Worm (Caenorhabditis elegans) whole organism, L2 larva: Measurements from ENCODE around the gene prmt-9.

ENCODE experiments used
- C34F6.9 ChIP-seq: fragments of 150-350 bp; optimal IDR thresholded peaks from 2 replicates; lab custom pipeline; 2014; ENCODE audit warnings: missing biosample characterization, missing genetic modification characterization
- F13H6.1 ChIP-seq: sonication (generic microtip); optimal IDR thresholded peaks from 2 replicates; lab custom pipeline; 2016; ENCODE audit warnings: missing genetic modification characterization, missing compliant biosample characterization
- R02D3.7 ChIP-seq: fragments of 150-350 bp; optimal IDR thresholded peaks from 2 replicates; lab custom pipeline; 2014; ENCODE audit warnings: missing biosample characterization, missing genetic modification characterization
- Y55F3AM.14 ChIP-seq: fragments of 200-800 bp; sonication (Bioruptor generic); optimal IDR thresholded peaks from 2 replicates; lab custom pipeline; 2018; ENCODE audit warnings: mild to moderate bottlenecking, missing genetic modification characterization, missing compliant biosample characterization
- ZK546.5 ChIP-seq: sonication (generic microtip); optimal IDR thresholded peaks from 2 replicates; lab custom pipeline; 2017; ENCODE audit warnings: missing biosample characterization, missing genetic modification characterization
- alr-1 ChIP-seq: fragments of 150-350 bp; optimal IDR thresholded peaks from 2 replicates; lab custom pipeline; 2014; ENCODE audit warnings: missing biosample characterization, missing genetic modification characterization
- aly-2 ChIP-seq: fragments of 150-350 bp; optimal IDR thresholded peaks from 2 replicates; lab custom pipeline; 2014; ENCODE audit warnings: missing biosample characterization, missing genetic modification characterization
- ama-1 ChIP-seq: fragments of 150-350 bp; optimal IDR thresholded peaks from 2 replicates; lab custom pipeline; 2018; ENCODE audit warnings: inconsistent platforms
- blmp-1 ChIP-seq: sonication (generic microtip); optimal IDR thresholded peaks from 2 replicates; lab custom pipeline; 2017; ENCODE audit warnings: missing genetic modification characterization, mild to moderate bottlenecking, missing compliant biosample characterization, antibody characterized with exemption, moderate library complexity; ENCODE audit not compliant: insufficient read depth
- ceh-16 ChIP-seq: fragments of 150-350 bp; optimal IDR thresholded peaks from 2 replicates; lab custom pipeline; 2014; ENCODE audit warnings: missing biosample characterization, missing genetic modification characterization
- crh-2 ChIP-seq: sonication (generic microtip); optimal IDR thresholded peaks from 2 replicates; lab custom pipeline; 2017; ENCODE audit warnings: missing biosample characterization, missing genetic modification characterization
- dmd-4 ChIP-seq: sonication (generic microtip); optimal IDR thresholded peaks from 2 replicates; lab custom pipeline; 2017; ENCODE audit warnings: missing biosample characterization, missing genetic modification characterization
- egl-27 ChIP-seq: sonication (generic microtip); optimal IDR thresholded peaks from 3 replicates; lab custom pipeline; 2017; ENCODE audit warnings: missing biosample characterization, missing genetic modification reagents, missing genetic modification characterization
- elt-1 ChIP-seq: fragments of 150-350 bp; optimal IDR thresholded peaks from 2 replicates; lab custom pipeline; 2014; ENCODE audit warnings: missing biosample characterization, missing genetic modification characterization
- elt-3 ChIP-seq: sonication (generic microtip); optimal IDR thresholded peaks from 2 replicates; lab custom pipeline; 2017; ENCODE audit warnings: missing biosample characterization, missing genetic modification characterization
- fos-1 ChIP-seq: fragments of 150-350 bp; optimal IDR thresholded peaks from 2 replicates; lab custom pipeline; 2014; ENCODE audit warnings: missing biosample characterization, missing genetic modification characterization
- gmeb-1 ChIP-seq: fragments of 150-350 bp; optimal IDR thresholded peaks from 2 replicates; lab custom pipeline; 2014; ENCODE audit warnings: missing biosample characterization, missing genetic modification characterization
- lin-11 ChIP-seq: fragments of 150-350 bp; sonication (generic microtip); optimal IDR thresholded peaks from 2 replicates; lab custom pipeline; 2014; ENCODE audit warnings: missing biosample characterization, missing genetic modification characterization, inconsistent platforms, mixed read lengths
- lin-13 ChIP-seq: fragments of 150-350 bp; optimal IDR thresholded peaks from 2 replicates; lab custom pipeline; 2014; ENCODE audit warnings: missing biosample characterization, missing genetic modification reagents, missing genetic modification characterization
- lin-39 ChIP-seq: fragments of 150-350 bp; optimal IDR thresholded peaks from 2 replicates; lab custom pipeline; 2014; ENCODE audit warnings: missing biosample characterization, missing genetic modification reagents, missing genetic modification characterization
- lsy-2 ChIP-seq, 2 experiments: fragments of 150-350 bp in 1 of 2; sonication (generic microtip) in 1 of 2; optimal IDR thresholded peaks; 2 replicates each; lab custom pipeline; 2014 to 2017; ENCODE audit warnings: missing biosample characterization in 2 of 2, missing genetic modification characterization in 2 of 2
- mab-5 ChIP-seq: fragments of 150-350 bp; optimal IDR thresholded peaks from 2 replicates; lab custom pipeline; 2014; ENCODE audit warnings: missing biosample characterization, missing genetic modification characterization
- mbf-1 ChIP-seq: sonication (generic microtip); optimal IDR thresholded peaks from 2 replicates; lab custom pipeline; 2017; ENCODE audit warnings: missing biosample characterization, missing genetic modification characterization
- mdl-1 ChIP-seq, 2 experiments: fragments of 150-350 bp in 1 of 2; sonication (generic microtip) in 1 of 2; optimal IDR thresholded peaks; 2 replicates each; lab custom pipeline; 2017; ENCODE audit warnings: missing biosample characterization in 2 of 2, missing genetic modification characterization in 2 of 2
- nhr-10 ChIP-seq: sonication (generic microtip); optimal IDR thresholded peaks from 2 replicates; lab custom pipeline; 2017; ENCODE audit warnings: missing biosample characterization, missing genetic modification characterization
- nhr-11 ChIP-seq: fragments of 150-350 bp; optimal IDR thresholded peaks from 2 replicates; lab custom pipeline; 2014; ENCODE audit warnings: missing biosample characterization, missing genetic modification characterization
- nhr-12 ChIP-seq: fragments of 150-350 bp; optimal IDR thresholded peaks from 2 replicates; lab custom pipeline; 2014; ENCODE audit warnings: missing biosample characterization, missing genetic modification characterization
- nhr-129 ChIP-seq: fragments of 150-350 bp; optimal IDR thresholded peaks from 2 replicates; lab custom pipeline; 2014; ENCODE audit warnings: missing biosample characterization, missing genetic modification characterization
- nhr-21 ChIP-seq: fragments of 150-350 bp; optimal IDR thresholded peaks from 2 replicates; lab custom pipeline; 2014; ENCODE audit warnings: missing biosample characterization, missing genetic modification characterization
- nhr-23 ChIP-seq: fragments of 150-350 bp; optimal IDR thresholded peaks from 2 replicates; lab custom pipeline; 2014; ENCODE audit warnings: missing biosample characterization, missing genetic modification reagents, missing genetic modification characterization
- nhr-237 ChIP-seq: fragments of 150-350 bp; optimal IDR thresholded peaks from 2 replicates; lab custom pipeline; 2014; ENCODE audit warnings: missing biosample characterization, missing genetic modification characterization
- nhr-25 ChIP-seq: fragments of 150-350 bp; sonication (generic microtip); optimal IDR thresholded peaks from 3 replicates; lab custom pipeline; 2014; ENCODE audit warnings: missing biosample characterization, missing genetic modification characterization
- nhr-6 ChIP-seq: fragments of 150-350 bp; optimal IDR thresholded peaks from 2 replicates; lab custom pipeline; 2014; ENCODE audit warnings: missing biosample characterization, missing genetic modification characterization
- nhr-77 ChIP-seq: fragments of 150-350 bp; optimal IDR thresholded peaks from 2 replicates; lab custom pipeline; 2014; ENCODE audit warnings: missing biosample characterization, missing genetic modification characterization
- peb-1 ChIP-seq: fragments of 150-350 bp; optimal IDR thresholded peaks from 2 replicates; lab custom pipeline; 2014; ENCODE audit warnings: missing biosample characterization, missing genetic modification characterization
- skn-1 ChIP-seq: sonication (generic microtip); optimal IDR thresholded peaks from 2 replicates; lab custom pipeline; 2017; ENCODE audit warnings: missing biosample characterization, missing genetic modification characterization
- sma-3 ChIP-seq: sonication (generic microtip); optimal IDR thresholded peaks from 2 replicates; lab custom pipeline; 2016; ENCODE audit warnings: missing genetic modification reagents, missing genetic modification characterization, missing compliant biosample characterization
- snpc-4 ChIP-seq: fragments of 150-350 bp; optimal IDR thresholded peaks from 2 replicates; lab custom pipeline; 2014; ENCODE audit warnings: missing biosample characterization, missing genetic modification characterization
- unc-39 ChIP-seq: fragments of 150-350 bp; optimal IDR thresholded peaks from 2 replicates; lab custom pipeline; 2014; ENCODE audit warnings: missing biosample characterization, missing genetic modification characterization
- unc-55 ChIP-seq: fragments of 150-350 bp; sonication (generic microtip); optimal IDR thresholded peaks from 3 replicates; lab custom pipeline; 2014; ENCODE audit warnings: missing biosample characterization, missing genetic modification reagents, missing genetic modification characterization
- unc-62 ChIP-seq: fragments of 150-350 bp; optimal IDR thresholded peaks from 2 replicates; lab custom pipeline; 2014; ENCODE audit warnings: missing biosample characterization, missing genetic modification reagents, missing genetic modification characterization
- zag-1 ChIP-seq: fragments of 150-350 bp; optimal IDR thresholded peaks from 2 replicates; lab custom pipeline; 2014; ENCODE audit warnings: missing biosample characterization, missing genetic modification characterization
- ztf-1 ChIP-seq: fragments of 200-800 bp; sonication (Bioruptor generic); conservative IDR thresholded peaks from 2 replicates; pipeline ENCODE4 v1.3.6; 2022; ENCODE audit warnings: missing genetic modification characterization, missing compliant biosample characterization
- ztf-11 ChIP-seq: sonication (generic microtip); optimal IDR thresholded peaks from 2 replicates; lab custom pipeline; 2017; ENCODE audit warnings: missing biosample characterization, missing genetic modification characterization
- ztf-4 ChIP-seq: fragments of 150-350 bp; optimal IDR thresholded peaks from 2 replicates; lab custom pipeline; 2014; ENCODE audit warnings: missing biosample characterization, missing genetic modification characterization

prmt-9 gene

ce11 chrIV:12684341-12684740 lies at the start of gene prmt-9:
TSS of gene prmt-9 (minus strand) at chrIV:12684378.
- peak; percentile 19 for TF ChIP-seq unc-55 (GFP tag; lab: Kevin White, UChicago)
- peak in 1 of 2 experiments; percentile 5 for TF ChIP-seq lsy-2 (tag; optimal IDR thresholded peaks at IDR 0.05; lab: Kevin White, UChicago)
- no peak for TF ChIP-seq nhr-237 (tag; lab: Kevin White, UChicago)
- TF ChIP-seq gmeb-1 (tag; lab: Kevin White, UChicago): peak; percentile 27
- TF ChIP-seq C34F6.9 (tag; lab: Kevin White, UChicago): peak; percentile 9
- TF ChIP-seq, all 48 proteins: peak for 4

DNA sequence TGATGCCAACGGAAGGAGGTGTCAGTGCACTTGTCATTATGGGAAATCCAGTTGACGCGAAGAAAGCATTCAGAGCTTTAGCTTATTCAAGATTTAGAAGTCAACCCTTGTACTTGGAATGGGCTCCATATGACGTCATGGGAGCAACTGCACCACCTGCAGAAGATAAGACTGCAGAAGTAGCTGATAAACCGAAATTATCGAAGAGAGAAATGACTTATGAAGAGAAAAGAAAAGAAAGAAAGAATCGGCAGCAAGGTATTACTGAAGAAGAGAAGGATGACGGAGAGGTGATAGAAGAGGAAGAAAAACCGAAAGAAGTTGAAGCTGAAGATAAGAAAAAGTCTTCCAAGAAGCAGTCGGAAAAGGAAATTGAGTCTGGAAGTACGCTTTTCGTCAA lies 44.0 kb upstream of the prmt-9 start:
- TF ChIP-seq fos-1: peak; percentile 80
- TF ChIP-seq unc-62 (GFP tag; lab: Kevin White, UChicago): no peak
- TF ChIP-seq dmd-4: no peak

- TF ChIP-seq peb-1 (tag; lab: Kevin White, UChicago) (no peak), nhr-237 (tag; lab: Kevin White, UChicago) (no peak), nhr-23 (tag; lab: Kevin White, UChicago) (no peak), elt-3 (tag; lab: Kevin White, UChicago) (no peak), mdl-1 (tag; optimal IDR thresholded peaks at IDR 0.05; lab: Kevin White, UChicago) (no peak), ama-1 (lab: Kevin White, UChicago) (no peak), zag-1 (tag; lab: Kevin White, UChicago) (no peak)
Measured at ce11 chrIV:12725925-12726324, 41.7 kb upstream of the prmt-9 start.

DNA sequence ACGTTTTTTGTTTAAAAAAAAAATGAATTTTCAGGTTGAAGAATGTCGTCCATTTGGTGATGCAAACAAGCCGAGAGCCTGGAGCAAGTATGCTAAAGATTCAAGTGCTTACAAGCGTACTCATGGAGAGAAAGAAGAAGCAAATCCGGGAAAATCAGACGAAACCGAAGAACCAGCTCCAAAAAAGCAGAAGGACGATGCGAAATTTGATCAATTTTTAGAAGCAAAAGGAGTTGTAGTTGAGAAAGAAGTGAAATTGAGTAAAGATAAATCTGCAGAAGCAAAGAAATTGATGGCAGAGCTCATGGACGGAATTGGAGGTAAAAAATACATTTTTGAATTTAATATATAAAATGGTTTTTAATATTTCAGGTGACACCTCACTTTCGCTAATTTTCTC lies 41.0 kb upstream of the prmt-9 start:
- no peak for TF ChIP-seq ZK546.5 (tag; lab: Kevin White, UChicago)
- no peak for TF ChIP-seq ztf-4 (tag; lab: Kevin White, UChicago)
- no peak for TF ChIP-seq elt-3 (tag; lab: Kevin White, UChicago)
- no peak for TF ChIP-seq ztf-1 (GFP tag; lab: Robert Waterston, UW)
- TF ChIP-seq unc-39: no peak
- TF ChIP-seq, all 48 proteins: peak for 0

ce11 chrIV:12724641-12725040 lies 40.5 kb upstream of the prmt-9 start, which contains the start of the genes T23F6.3 and rbd-1:
TSS of gene T23F6.3 (minus strand) at chrIV:12724760.
TSS of gene rbd-1 (plus strand) at chrIV:12724986.
- TF ChIP-seq nhr-11 (tag; lab: Kevin White, UChicago) (no peak), R02D3.7 (tag; lab: Kevin White, UChicago) (peak; percentile 98), lsy-2 (tag; optimal IDR thresholded peaks at IDR 0.05; lab: Kevin White, UChicago) (peak; percentile 86 to 93), ceh-16 (tag; lab: Kevin White, UChicago) (no peak), nhr-6 (tag; lab: Kevin White, UChicago) (peak; percentile 78), nhr-77 (tag; lab: Kevin White, UChicago) (no peak), ztf-11 (tag; lab: Kevin White, UChicago) (no peak), nhr-10 (no peak), elt-1 (tag; lab: Kevin White, UChicago) (no peak), lin-11 (tag; lab: Kevin White, UChicago) (peak; percentile 69), snpc-4 (tag; lab: Kevin White, UChicago) (peak; percentile 76), Y55F3AM.14 (GFP tag; lab: Kevin White, UChicago) (no peak), unc-55 (GFP tag; lab: Kevin White, UChicago) (peak; percentile 95), nhr-21 (tag; lab: Kevin White, UChicago) (peak; percentile 83), crh-2 (tag; lab: Kevin White, UChicago) (peak; percentile 90), ZK546.5 (tag; lab: Kevin White, UChicago) (peak; percentile 35), peb-1 (tag; lab: Kevin White, UChicago) (no peak), egl-27 (tag; lab: Kevin White, UChicago) (peak; percentile 86), elt-3 (tag; lab: Kevin White, UChicago) (no peak), mab-5 (tag; lab: Kevin White, UChicago) (peak; percentile 84), nhr-237 (tag; lab: Kevin White, UChicago) (peak; percentile 80), sma-3 (GFP tag; lab: Kevin White, UChicago) (peak; percentile 95), lin-13 (GFP tag; lab: Kevin White, UChicago) (peak; percentile 89), skn-1 (no peak), blmp-1 (tag; lab: Kevin White, UChicago) (no peak), aly-2 (tag; lab: Kevin White, UChicago) (no peak), nhr-23 (tag; lab: Kevin White, UChicago) (no peak), F13H6.1 (tag; lab: Kevin White, UChicago) (peak; percentile 89), nhr-12 (tag; lab: Kevin White, UChicago) (peak; percentile 24), dmd-4 (no peak), lin-39 (tag; lab: Kevin White, UChicago) (no peak), ztf-4 (tag; lab: Kevin White, UChicago) (peak; percentile 74), mdl-1 (tag; optimal IDR thresholded peaks at IDR 0.05; lab: Kevin White, UChicago) (peak in 1 of 2 experiments; percentile 27), mbf-1 (no peak), zag-1 (tag; lab: Kevin White, UChicago) (peak; percentile 61), nhr-25 (tag; lab: Kevin White, UChicago) (peak; percentile 83), nhr-129 (tag; lab: Kevin White, UChicago) (peak; percentile 89), gmeb-1 (tag; lab: Kevin White, UChicago) (peak; percentile 100), alr-1 (tag; lab: Kevin White, UChicago) (no peak)
